Worm (Caenorhabditis elegans) whole organism, L1 larva: ENCODE data around the gene sru-28.

ENCODE experiments used
- aly-2 ChIP-seq: fragments of 150-350 bp; optimal IDR thresholded peaks from 2 replicates; lab custom pipeline; 2014; ENCODE audit warnings: missing biosample characterization, missing genetic modification characterization
- ceh-82 ChIP-seq, 3 experiments: fragments of 150-350 bp in 1 of 3; sonication (generic microtip) in 2 of 3; optimal IDR thresholded peaks; 2 replicates each; lab custom pipeline; 2014 to 2017; ENCODE audit warnings: missing biosample characterization in 3 of 3, missing genetic modification characterization in 3 of 3
- dpl-1 ChIP-seq, 3 experiments: fragments of 150-350 bp in 2 of 3; sonication (generic microtip) in 1 of 3; optimal IDR thresholded peaks; 2 replicates each; lab custom pipeline; 2014 to 2017; ENCODE audit warnings: missing biosample characterization in 3 of 3, missing genetic modification characterization in 3 of 3, missing genetic modification reagents in 3 of 3
- fkh-10 ChIP-seq: sonication (generic microtip); optimal IDR thresholded peaks from 2 replicates; lab custom pipeline; 2017; ENCODE audit warnings: missing biosample characterization, missing genetic modification reagents, missing genetic modification characterization
- fos-1 ChIP-seq: fragments of 150-350 bp; optimal IDR thresholded peaks from 2 replicates; lab custom pipeline; 2014; ENCODE audit warnings: missing biosample characterization, missing genetic modification characterization
- hlh-17 ChIP-seq: fragments of 200-800 bp; sonication (Bioruptor generic); optimal IDR thresholded peaks from 2 replicates; lab custom pipeline; 2018; ENCODE audit warnings: missing genetic modification characterization, mild to moderate bottlenecking, missing compliant biosample characterization, moderate library complexity, borderline replicate concordance
- lin-13 ChIP-seq: fragments of 150-350 bp; optimal IDR thresholded peaks from 2 replicates; lab custom pipeline; 2014; ENCODE audit warnings: missing biosample characterization, missing genetic modification reagents, missing genetic modification characterization
- lsy-2 ChIP-seq, 2 experiments: fragments of 150-350 bp; optimal IDR thresholded peaks; 2 replicates each; lab custom pipeline; 2014; ENCODE audit warnings: missing biosample characterization in 2 of 2, missing genetic modification characterization in 2 of 2
- pag-3 ChIP-seq: sonication (generic microtip); optimal IDR thresholded peaks from 2 replicates; lab custom pipeline; 2017; ENCODE audit warnings: missing genetic modification characterization, mild to moderate bottlenecking, missing compliant biosample characterization, antibody characterized with exemption, borderline replicate concordance; ENCODE audit not compliant: insufficient read depth
- skn-1 ChIP-seq: fragments of 150-350 bp; optimal IDR thresholded peaks from 2 replicates; lab custom pipeline; 2014; ENCODE audit warnings: missing biosample characterization, missing genetic modification characterization
- unc-62 ChIP-seq: fragments of 150-350 bp; optimal IDR thresholded peaks from 2 replicates; lab custom pipeline; 2014; ENCODE audit warnings: missing biosample characterization, missing genetic modification reagents, missing genetic modification characterization
- zag-1 ChIP-seq: fragments of 150-350 bp; optimal IDR thresholded peaks from 2 replicates; lab custom pipeline; 2014; ENCODE audit warnings: missing biosample characterization, missing genetic modification characterization
- ztf-11 ChIP-seq, 2 experiments: sonication (generic microtip); optimal IDR thresholded peaks; 2 replicates each; lab custom pipeline; 2016 to 2017; ENCODE audit warnings: missing genetic modification characterization in 2 of 2, missing biosample characterization in 1 of 2, missing compliant biosample characterization in 1 of 2

DNA sequence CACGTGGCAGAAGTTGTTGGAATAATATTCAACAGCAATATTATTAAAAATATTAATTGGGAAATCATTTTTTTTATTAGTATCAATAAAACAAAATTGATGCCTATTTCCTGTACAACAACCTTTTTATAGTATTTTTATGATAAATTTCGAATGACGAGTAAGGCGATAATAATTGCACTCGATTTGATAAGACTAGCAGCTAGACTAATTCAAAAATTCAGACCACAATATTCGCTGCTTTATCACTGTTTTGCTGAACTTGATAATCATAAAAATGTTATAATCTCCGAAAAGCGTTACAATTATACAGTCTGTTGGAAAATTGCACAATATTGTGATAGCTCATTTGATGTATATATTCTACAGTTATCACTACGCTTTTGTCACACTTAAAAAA lies 39.6 kb downstream of the sru-28 start, which contains the start of gene oac-32:
- TF ChIP-seq aly-2, result no peak
- TF ChIP-seq lsy-2 (tag; optimal IDR thresholded peaks at IDR 0.05; lab: Kevin White, UChicago), result no peak
- TF ChIP-seq ceh-82 (tag; optimal IDR thresholded peaks at IDR 0.05; lab: Kevin White, UChicago), result no peak
- no peak for TF ChIP-seq skn-1 (tag; lab: Kevin White, UChicago)
- TF ChIP-seq fos-1 (tag; lab: Kevin White, UChicago), result no peak
- no peak for TF ChIP-seq fkh-10 (GFP tag; lab: Kevin White, UChicago)
- no peak for TF ChIP-seq lin-13 (GFP tag; lab: Kevin White, UChicago)
- TF ChIP-seq hlh-17 (GFP tag; lab: Kevin White, UChicago), result no peak
- no peak for TF ChIP-seq unc-62 (GFP tag; lab: Kevin White, UChicago)
- no peak for TF ChIP-seq dpl-1 (GFP tag; optimal IDR thresholded peaks at IDR 0.05; lab: Kevin White, UChicago)
- no peak for TF ChIP-seq pag-3 (tag; lab: Kevin White, UChicago)
- TF ChIP-seq ztf-11 (tag; optimal IDR thresholded peaks at IDR 0.05; lab: Kevin White, UChicago), result no peak
- TF ChIP-seq zag-1 (tag; lab: Kevin White, UChicago), result no peak
